Worm (Caenorhabditis elegans): ENCODE data around the gene fbxa-30.
A peak's percentile ranks its signal among the peaks of the same experiment; 100 is the strongest.

Gene fbxa-30

ce11 chrIII:1297604-1298003 lies 22.2 kb upstream of the fbxa-30 start, which contains the start of gene fbxa-28:
Gene fbxa-28 (plus strand): TSS chrIII:1297904.
- TF ChIP-seq ceh-14 (tag; optimal IDR thresholded peaks at IDR 0.05), result no peak
- no peak for TF ChIP-seq ceh-2 (tag; optimal IDR thresholded peaks at IDR 0.05)
- TF ChIP-seq tbx-2 (tag; optimal IDR thresholded peaks at IDR 0.05), result no peak
- no peak for TF ChIP-seq nhr-232 (tag; optimal IDR thresholded peaks at IDR 0.05)
- no peak for TF ChIP-seq ref-2 (tag; optimal IDR thresholded peaks at IDR 0.05)
- no peak for TF ChIP-seq pag-3 (tag; optimal IDR thresholded peaks at IDR 0.05; ENCODE audit: borderline replicate concordance)
- no peak for TF ChIP-seq che-1 (tag; optimal IDR thresholded peaks at IDR 0.05)
- no peak for TF ChIP-seq F13H6.1 (tag; optimal IDR thresholded peaks at IDR 0.05)
- no peak for TF ChIP-seq dmd-4 (tag; optimal IDR thresholded peaks at IDR 0.05; ENCODE audit: borderline replicate concordance)
- no peak for TF ChIP-seq ceh-6 (GFP tag; optimal IDR thresholded peaks at IDR 0.05)
- TF ChIP-seq eyg-1 (tag; optimal IDR thresholded peaks at IDR 0.05), result no peak

DNA sequence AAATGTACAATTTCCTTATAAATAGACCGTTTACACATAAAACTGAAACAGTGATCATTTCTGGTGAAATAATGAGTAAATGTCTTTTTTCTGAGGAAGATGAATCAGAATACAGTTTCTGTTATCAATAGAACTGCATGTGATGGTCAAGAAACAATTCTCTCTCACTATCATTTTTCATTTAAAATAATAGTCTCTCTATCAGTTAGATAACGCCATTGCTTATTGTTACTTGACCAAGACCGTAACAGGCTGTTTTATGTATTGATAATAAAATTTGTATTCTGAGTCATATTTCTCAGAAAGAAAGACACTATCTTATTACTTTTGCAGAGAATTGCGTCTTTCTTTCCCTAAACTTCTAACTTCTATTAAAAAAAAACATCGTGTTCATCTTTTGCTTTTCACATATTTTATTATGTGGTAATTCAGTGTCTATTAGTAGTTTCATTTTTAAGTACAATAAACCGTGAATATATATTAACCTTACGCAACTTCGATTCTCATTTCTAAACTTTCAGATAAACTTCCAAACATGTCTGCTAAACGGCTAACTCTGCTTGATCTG lies 19.8 kb upstream of the fbxa-30 start, which contains the start of gene fbxa-35:
fbxa-35 (plus strand) TSS at position 518 of the 568 bp plus-strand sequence.
- no peak for TF ChIP-seq hlh-15 (tag; optimal IDR thresholded peaks at IDR 0.05)
- no peak for TF ChIP-seq C08G9.2 (tag; optimal IDR thresholded peaks at IDR 0.05)
- TF ChIP-seq elt-4 (tag; optimal IDR thresholded peaks at IDR 0.05), result no peak
- TF ChIP-seq ceh-14 (tag; optimal IDR thresholded peaks at IDR 0.05), result no peak
- TF ChIP-seq hlh-8 (tag; optimal IDR thresholded peaks at IDR 0.05), result no peak
- no peak for TF ChIP-seq ceh-18 (tag; optimal IDR thresholded peaks at IDR 0.05)
- TF ChIP-seq elt-2 (tag; optimal IDR thresholded peaks at IDR 0.05), result peak; percentile 65

- TF ChIP-seq madf-2 (tag; optimal IDR thresholded peaks at IDR 0.05), result no peak
- no peak for TF ChIP-seq tbx-7 (tag; optimal IDR thresholded peaks at IDR 0.05)
- no peak for TF ChIP-seq mec-3 (tag; optimal IDR thresholded peaks at IDR 0.05; ENCODE audit: borderline replicate concordance)
- no peak for TF ChIP-seq fkh-6 (tag; optimal IDR thresholded peaks at IDR 0.05)
Observed at ce11 chrIII:1293135-1293534, 17.7 kb upstream of the fbxa-30 start, which contains the start of gene fbxa-36. Gene fbxa-36 (minus strand): TSS chrIII:1293235.

DNA sequence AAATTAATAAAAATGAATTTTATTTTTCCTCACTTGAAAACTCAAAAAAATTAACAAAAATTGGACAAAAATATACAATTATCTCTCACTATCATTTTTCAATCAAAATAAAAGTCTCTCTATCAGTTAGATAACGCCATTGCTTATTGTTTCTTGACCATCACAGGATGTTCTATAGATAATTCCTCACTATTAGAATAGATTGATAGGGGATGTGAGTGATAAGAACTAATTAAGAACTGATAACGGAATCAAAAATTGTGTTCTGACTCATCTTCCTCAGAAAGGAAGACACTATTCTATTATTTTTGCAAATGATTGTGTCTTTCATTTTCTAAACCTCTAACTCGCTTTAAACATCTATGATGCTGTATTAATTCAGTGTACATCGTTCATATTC lies 13.7 kb upstream of the fbxa-30 start:
- TF ChIP-seq elt-2 (tag; optimal IDR thresholded peaks at IDR 0.05) (peak; percentile 96), ama-1 (optimal IDR thresholded peaks at IDR 0.05) (no peak)

ce11 chrIII:1288473-1289056 lies 13.2 kb upstream of the fbxa-30 start, which contains the start of gene fbxa-50:
Gene fbxa-50 (minus strand): TSS chrIII:1288523.
- TF ChIP-seq T23F11.4 (GFP tag; optimal IDR thresholded peaks at IDR 0.05) (no peak), F13H6.1 (tag; optimal IDR thresholded peaks at IDR 0.05) (no peak), elt-2 (tag; optimal IDR thresholded peaks at IDR 0.05) (no peak), pat-9 (tag; optimal IDR thresholded peaks at IDR 0.05) (no peak), dmd-4 (tag; optimal IDR thresholded peaks at IDR 0.05; ENCODE audit: borderline replicate concordance) (no peak), ceh-30 (tag; optimal IDR thresholded peaks at IDR 0.05) (no peak), hlh-13 (GFP tag; optimal IDR thresholded peaks at IDR 0.05) (no peak), pha-4 (tag; optimal IDR thresholded peaks at IDR 0.05) (no peak), dve-1 (tag; optimal IDR thresholded peaks at IDR 0.05) (no peak), zip-5 (tag; optimal IDR thresholded peaks at IDR 0.05) (no peak)

DNA sequence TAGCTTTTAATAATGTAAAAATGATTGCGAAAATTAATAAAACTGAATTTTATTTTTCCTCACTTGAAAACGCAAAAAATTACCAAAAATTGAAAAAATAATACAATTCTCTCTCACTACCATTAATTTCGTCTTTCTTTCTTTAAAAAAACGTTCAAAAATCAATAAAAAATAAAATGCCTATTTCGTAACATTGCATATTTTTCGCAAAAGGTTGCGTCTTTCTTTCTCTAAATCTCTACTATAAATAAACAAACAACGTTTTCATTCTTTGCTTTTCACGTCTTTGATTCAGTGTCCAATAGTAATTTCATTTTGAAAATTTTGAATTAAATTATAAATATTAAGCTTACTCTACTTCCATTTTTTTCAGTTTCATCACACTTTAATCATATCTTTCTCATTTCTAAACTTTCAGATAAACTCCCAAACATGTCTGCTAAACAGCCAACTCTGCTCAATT lies 9.2 kb upstream of the fbxa-30 start, which contains the start of gene fbxa-37:
fbxa-37 (plus strand) TSS at position 413 of the 463 bp plus-strand sequence.
- no peak for TF ChIP-seq sox-4 (tag; optimal IDR thresholded peaks at IDR 0.05)
- no peak for TF ChIP-seq ceh-22 (tag; optimal IDR thresholded peaks at IDR 0.05)
- TF ChIP-seq ztf-16 (tag; optimal IDR thresholded peaks at IDR 0.05), result no peak
- no peak for TF ChIP-seq K02D7.2 (tag; optimal IDR thresholded peaks at IDR 0.05)
- TF ChIP-seq gmeb-2 (tag; optimal IDR thresholded peaks at IDR 0.05), result no peak
- TF ChIP-seq unc-3 (GFP tag; conservative IDR thresholded peaks at IDR 0.05), result no peak
- no peak for TF ChIP-seq unc-3 (tag; optimal IDR thresholded peaks at IDR 0.05)
- no peak for TF ChIP-seq zip-5 (tag; optimal IDR thresholded peaks at IDR 0.05)
- TF ChIP-seq pax-1 (tag; optimal IDR thresholded peaks at IDR 0.05), result no peak
- TF ChIP-seq dve-1 (tag; optimal IDR thresholded peaks at IDR 0.05), result no peak
- TF ChIP-seq ceh-45 (GFP tag; IDR thresholded peaks at IDR 0.05), result no peak
- no peak for TF ChIP-seq hlh-8 (tag; optimal IDR thresholded peaks at IDR 0.05)
- no peak for TF ChIP-seq ceh-9 (tag; optimal IDR thresholded peaks at IDR 0.05)
- TF ChIP-seq Y22D7AL.16 (tag; optimal IDR thresholded peaks at IDR 0.05), result no peak
- no peak for TF ChIP-seq C38D4.7 (GFP tag; optimal IDR thresholded peaks at IDR 0.05)
- TF ChIP-seq odd-2 (tag; optimal IDR thresholded peaks at IDR 0.05), result no peak
- no peak for TF ChIP-seq ceh-19 (GFP tag; optimal IDR thresholded peaks at IDR 0.05)
- no peak for TF ChIP-seq hlh-15 (tag; optimal IDR thresholded peaks at IDR 0.05)

All from whole organism, late embryonic.